Worm (Caenorhabditis elegans): ENCODE data around the gene F22B3.7.

F22B3.7 gene

DNA sequence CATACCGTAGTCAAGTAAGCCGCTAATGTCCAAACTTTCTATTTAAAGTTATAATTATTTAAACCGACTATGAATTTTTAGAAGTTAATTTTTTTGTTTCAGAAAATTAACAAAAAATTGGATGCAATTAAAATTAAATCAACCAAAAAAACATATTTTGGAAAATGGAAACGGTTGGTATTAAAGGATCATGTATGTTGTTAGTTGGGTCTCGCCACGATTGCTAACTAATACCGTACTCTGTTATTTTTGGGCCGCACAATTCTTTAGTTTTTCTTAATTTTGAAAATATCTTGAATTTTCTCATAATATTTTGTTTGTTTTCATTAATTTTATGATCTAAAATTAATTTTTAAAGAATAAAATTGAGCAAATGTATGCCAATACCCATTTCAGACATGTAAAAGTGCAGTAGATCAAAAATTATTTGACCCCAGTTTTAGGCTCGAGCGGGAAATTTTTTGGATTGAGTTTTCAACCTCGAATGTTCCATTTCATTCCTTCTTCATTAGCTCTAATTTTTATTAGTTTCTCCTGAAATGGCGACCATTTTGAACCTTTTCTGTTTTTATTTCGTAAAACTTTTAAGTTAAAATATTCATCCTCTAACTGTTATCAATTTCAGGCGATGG is 49.1 kb downstream of the F22B3.7 start, which contains the start of gene cbd-1:
Gene cbd-1, plus strand, starts transcription at position 626 of the 632 bp plus-strand sequence.
- TF ChIP-seq B0310.2 (tag; optimal IDR thresholded peaks at IDR 0.05) (no peak), pes-1 (GFP tag; IDR thresholded peaks at IDR 0.05) (no peak), hmbx-1 (tag; optimal IDR thresholded peaks at IDR 0.05) (no peak)

DNA sequence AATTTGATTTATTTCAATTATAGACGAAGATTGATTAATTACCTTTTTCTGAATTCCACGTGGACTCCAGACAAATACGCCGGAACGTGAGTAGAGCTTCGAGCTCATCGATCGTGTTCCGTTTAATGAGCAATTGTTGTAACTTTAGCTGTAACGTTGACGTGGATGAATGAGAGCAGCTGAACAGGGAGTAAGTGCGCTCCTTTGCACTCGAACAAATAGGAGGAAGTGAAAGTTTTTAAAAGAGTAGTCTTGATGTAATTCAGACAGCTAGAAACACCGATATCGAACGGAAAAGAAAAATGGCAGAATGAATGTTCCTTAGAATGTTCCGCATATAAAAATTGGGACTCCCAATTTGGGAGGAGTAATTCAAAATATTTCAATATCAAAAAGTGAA is 50.0 kb downstream of the F22B3.7 start, which contains the start of gene sec-31:
Gene sec-31, minus strand, starts transcription at position 148 of the 400 bp plus-strand sequence.
- no peak for TF ChIP-seq flt-1 (GFP tag; IDR thresholded peaks at IDR 0.05)
- TF ChIP-seq hnd-1 (tag; optimal IDR thresholded peaks at IDR 0.05), result no peak
- no peak for TF ChIP-seq ama-1 (optimal IDR thresholded peaks at IDR 0.05)
- TF ChIP-seq aly-1 (tag; optimal IDR thresholded peaks at IDR 0.05), result no peak
- no peak for TF ChIP-seq tra-4 (tag; optimal IDR thresholded peaks at IDR 0.05)

Data from whole organism, early embryonic.